Fruit fly (Drosophila melanogaster) whole organism, embryonic: ENCODE results near the gene Cont.

ENCODE experiments used
- Atf-2 ChIP-seq: fragments of 200-800 bp; sonication (Bioruptor generic); optimal IDR thresholded peaks from 2 replicates; lab custom pipeline; 2016; ENCODE audit warnings: missing biosample characterization, missing genetic modification characterization
- B-H1 ChIP-seq: fragments of 200-800 bp; sonication (Bioruptor generic); IDR thresholded peaks from 3 replicates; pipeline ENCODE4 v1.3.6; 2022; ENCODE audit warnings: missing biosample characterization, missing genetic modification characterization
- CG10147 ChIP-seq: fragments of 200-800 bp; sonication (Bioruptor generic); optimal IDR thresholded peaks from 2 replicates; lab custom pipeline; 2019; ENCODE audit warnings: missing biosample characterization, mild to moderate bottlenecking, missing genetic modification characterization, moderate library complexity
- CG10431 ChIP-seq: fragments of 200-800 bp; sonication (Bioruptor generic); optimal IDR thresholded peaks from 3 replicates; lab custom pipeline; 2018; ENCODE audit warnings: missing biosample characterization, mild to moderate bottlenecking, missing genetic modification characterization
- CG11247 ChIP-seq: fragments of 200-800 bp; sonication (Bioruptor generic); IDR thresholded peaks from 2 replicates; pipeline ENCODE4 v1.3.6; 2022; ENCODE audit warnings: missing biosample characterization, missing genetic modification characterization
- CG11696 ChIP-seq: fragments of 200-800 bp; sonication (Bioruptor generic); IDR thresholded peaks from 2 replicates; pipeline ENCODE4 v1.3.6; 2022; ENCODE audit warnings: missing biosample characterization, missing genetic modification characterization
- CG12071 ChIP-seq: fragments of 200-800 bp; sonication (Bioruptor generic); optimal IDR thresholded peaks from 3 replicates; lab custom pipeline; 2018; ENCODE audit warnings: missing biosample characterization, mild to moderate bottlenecking, missing genetic modification characterization
- CG12219 ChIP-seq: fragments of 200-800 bp; sonication (Bioruptor generic); optimal IDR thresholded peaks from 3 replicates; lab custom pipeline; 2018; ENCODE audit warnings: missing biosample characterization, mild to moderate bottlenecking, missing genetic modification characterization
- CG1647 ChIP-seq: fragments of 200-800 bp; sonication (Bioruptor generic); optimal IDR thresholded peaks from 3 replicates; lab custom pipeline; 2016; ENCODE audit warnings: missing biosample characterization, missing genetic modification characterization
- CG17359 ChIP-seq: fragments of 200-800 bp; sonication (Bioruptor generic); optimal IDR thresholded peaks from 3 replicates; lab custom pipeline; 2018; ENCODE audit warnings: missing biosample characterization, mild to moderate bottlenecking, missing genetic modification characterization, moderate library complexity
- CG18476 ChIP-seq: fragments of 200-800 bp; sonication (Bioruptor generic); optimal IDR thresholded peaks from 2 replicates; lab custom pipeline; 2016; ENCODE audit warnings: missing biosample characterization, mild to moderate bottlenecking, missing genetic modification characterization
- CG31388 ChIP-seq: fragments of 200-800 bp; sonication (Bioruptor generic); optimal IDR thresholded peaks from 2 replicates; lab custom pipeline; 2016; ENCODE audit warnings: missing biosample characterization, missing genetic modification characterization
- CG3163 ChIP-seq: fragments of 200-800 bp; sonication (Bioruptor generic); optimal IDR thresholded peaks from 3 replicates; lab custom pipeline; 2016; ENCODE audit warnings: missing biosample characterization, missing genetic modification characterization
- CG3281 ChIP-seq: fragments of 200-800 bp; sonication (Bioruptor generic); optimal IDR thresholded peaks from 3 replicates; lab custom pipeline; 2017; ENCODE audit warnings: missing biosample characterization, mild to moderate bottlenecking, missing genetic modification characterization
- CG34224 ChIP-seq: fragments of 200-800 bp; sonication (Bioruptor generic); IDR thresholded peaks from 3 replicates; pipeline ENCODE4 v1.3.6; 2022; ENCODE audit warnings: missing biosample characterization, missing genetic modification characterization; ENCODE audit not compliant: partially characterized antibody
- CG3995 ChIP-seq: fragments of 200-800 bp; sonication (Bioruptor generic); optimal IDR thresholded peaks from 3 replicates; lab custom pipeline; 2016; ENCODE audit warnings: missing biosample characterization, missing genetic modification characterization
- CG4617 ChIP-seq: fragments of 200-800 bp; sonication (Bioruptor generic); optimal IDR thresholded peaks from 3 replicates; lab custom pipeline; 2016; ENCODE audit warnings: missing biosample characterization, missing genetic modification characterization, borderline replicate concordance
- CG5180 ChIP-seq: fragments of 200-800 bp; sonication (Bioruptor generic); optimal IDR thresholded peaks from 3 replicates; lab custom pipeline; 2017; ENCODE audit warnings: missing biosample characterization, missing genetic modification characterization, mild to moderate bottlenecking, moderate library complexity, missing genetic modification reagents
- CG6683 ChIP-seq: fragments of 200-800 bp; sonication (Bioruptor generic); optimal IDR thresholded peaks from 2 replicates; lab custom pipeline; 2017; ENCODE audit warnings: missing biosample characterization, mild to moderate bottlenecking, missing genetic modification characterization, missing genetic modification reagents
- CG7357 ChIP-seq: fragments of 200-800 bp; sonication (Bioruptor generic); IDR thresholded peaks from 3 replicates; pipeline ENCODE4 v1.3.6; 2022; ENCODE audit warnings: missing biosample characterization, missing genetic modification characterization
- CG9797 ChIP-seq: fragments of 200-800 bp; sonication (Bioruptor generic); optimal IDR thresholded peaks from 3 replicates; lab custom pipeline; 2018; ENCODE audit warnings: missing biosample characterization, mild to moderate bottlenecking, missing genetic modification characterization
- CTCF ChIP-seq: fragments of 200-800 bp; sonication (Bioruptor generic); optimal IDR thresholded peaks from 2 replicates; lab custom pipeline; 2017; ENCODE audit warnings: missing biosample characterization, mild to moderate bottlenecking, missing genetic modification characterization, moderate library complexity
- Dbx ChIP-seq: fragments of 200-800 bp; sonication (Bioruptor generic); IDR thresholded peaks from 3 replicates; pipeline ENCODE4 v1.3.6; 2022; ENCODE audit warnings: missing biosample characterization, missing genetic modification characterization
- Fer1 ChIP-seq: fragments of 200-800 bp; sonication (Bioruptor generic); optimal IDR thresholded peaks from 2 replicates; lab custom pipeline; 2017; ENCODE audit warnings: missing biosample characterization, mild to moderate bottlenecking, missing genetic modification characterization
- Hr78 ChIP-seq, 2 experiments: fragments of 200-800 bp in 1 of 2; fragments of >200 bp in 1 of 2; sonication (Bioruptor generic) in 1 of 2; optimal IDR thresholded peaks; 2 replicates each; lab custom pipeline; 2017 to 2019; ENCODE audit warnings: missing biosample characterization in 2 of 2, missing genetic modification characterization in 2 of 2, mild to moderate bottlenecking in 1 of 2, moderate library complexity in 1 of 2
- MBD-R2 ChIP-seq: fragments of 200-800 bp; sonication (Bioruptor generic); IDR thresholded peaks from 2 replicates; pipeline ENCODE4 v1.3.6; 2022; ENCODE audit warnings: missing biosample characterization, missing genetic modification characterization
- MTF-1 ChIP-seq: fragments of 200-800 bp; sonication (Bioruptor generic); optimal IDR thresholded peaks from 2 replicates; lab custom pipeline; 2018; ENCODE audit warnings: missing biosample characterization, mild to moderate bottlenecking, missing genetic modification characterization, borderline replicate concordance
- Myb ChIP-seq: fragments of 200-800 bp; sonication (Bioruptor generic); optimal IDR thresholded peaks from 2 replicates; lab custom pipeline; 2016; ENCODE audit warnings: missing biosample characterization, missing genetic modification characterization
- NC2α ChIP-seq: fragments of 200-800 bp; sonication (Bioruptor generic); optimal IDR thresholded peaks from 2 replicates; lab custom pipeline; 2016; ENCODE audit warnings: missing biosample characterization, missing genetic modification characterization
- Nf-YA ChIP-seq: fragments of 200-800 bp; sonication (Bioruptor generic); IDR thresholded peaks from 2 replicates; pipeline ENCODE4 v1.3.6; 2022; ENCODE audit warnings: missing biosample characterization, missing genetic modification characterization
- NfI ChIP-seq: fragments of 200-800 bp; sonication (Bioruptor generic); optimal IDR thresholded peaks from 3 replicates; lab custom pipeline; 2018; ENCODE audit warnings: missing biosample characterization, mild to moderate bottlenecking, missing genetic modification characterization, moderate library complexity
- Oli ChIP-seq: fragments of 200-800 bp; sonication (Bioruptor generic); optimal IDR thresholded peaks from 2 replicates; lab custom pipeline; 2018; ENCODE audit warnings: missing biosample characterization, mild to moderate bottlenecking, missing genetic modification characterization, moderate library complexity
- Rfx ChIP-seq: fragments of 200-800 bp; sonication (Bioruptor generic); IDR thresholded peaks from 2 replicates; pipeline ENCODE4 v1.3.6; 2022; ENCODE audit warnings: missing biosample characterization, missing genetic modification characterization
- Ssrp ChIP-seq: fragments of 200-800 bp; sonication (Bioruptor generic); optimal IDR thresholded peaks from 2 replicates; lab custom pipeline; 2018; ENCODE audit warnings: missing biosample characterization, mild to moderate bottlenecking, missing genetic modification characterization, moderate library complexity
- Usf ChIP-seq: fragments of 200-800 bp; sonication (Bioruptor generic); optimal IDR thresholded peaks from 2 replicates; lab custom pipeline; 2017; ENCODE audit warnings: missing genotype, missing biosample characterization, missing genetic modification characterization
- ab ChIP-seq: fragments of 200-800 bp; sonication (Bioruptor generic); optimal IDR thresholded peaks from 2 replicates; lab custom pipeline; 2016; ENCODE audit warnings: missing biosample characterization, missing genetic modification characterization
- aop ChIP-seq: fragments of 200-800 bp; sonication (Bioruptor generic); IDR thresholded peaks from 2 replicates; pipeline ENCODE4 v1.3.6; 2022; ENCODE audit warnings: missing biosample characterization, missing genetic modification characterization
- br ChIP-seq: fragments of >200 bp; optimal IDR thresholded peaks from 2 replicates; lab custom pipeline; 2017
- cwo ChIP-seq: fragments of 200-800 bp; sonication (Bioruptor generic); optimal IDR thresholded peaks from 3 replicates; lab custom pipeline; 2017; ENCODE audit warnings: missing biosample characterization, missing genetic modification characterization, mild to moderate bottlenecking, moderate library complexity, missing genetic modification reagents
- da ChIP-seq: fragments of 200-800 bp; sonication (Bioruptor generic); optimal IDR thresholded peaks from 2 replicates; lab custom pipeline; 2016; ENCODE audit warnings: missing biosample characterization, missing genetic modification characterization
- danr ChIP-seq: fragments of 200-800 bp; sonication (Bioruptor generic); IDR thresholded peaks from 2 replicates; pipeline ENCODE4 v1.3.6; 2022; ENCODE audit warnings: missing biosample characterization, missing genetic modification characterization
- eve ChIP-seq, 2 experiments: fragments of >200 bp; optimal IDR thresholded peaks; 2 replicates each; lab custom pipeline; 2017; ENCODE audit warnings: missing biosample characterization in 2 of 2, missing genetic modification characterization in 2 of 2
- gfzf ChIP-seq: fragments of 200-800 bp; sonication (Bioruptor generic); optimal IDR thresholded peaks from 2 replicates; lab custom pipeline; 2016; ENCODE audit warnings: missing biosample characterization, mild to moderate bottlenecking, missing genetic modification characterization, moderate library complexity
- kay ChIP-seq: fragments of 200-800 bp; sonication (Bioruptor generic); optimal IDR thresholded peaks from 2 replicates; lab custom pipeline; 2016; ENCODE audit warnings: missing biosample characterization, missing genetic modification characterization
- klu ChIP-seq: fragments of 200-800 bp; sonication (Bioruptor generic); IDR thresholded peaks from 2 replicates; pipeline ENCODE4 v1.3.6; 2022; ENCODE audit warnings: missing biosample characterization, missing genetic modification characterization
- pnt ChIP-seq: fragments of 200-800 bp; sonication (Bioruptor generic); optimal IDR thresholded peaks from 3 replicates; lab custom pipeline; 2016; ENCODE audit warnings: missing biosample characterization, missing genetic modification characterization
- sima ChIP-seq: fragments of 200-800 bp; sonication (Bioruptor generic); optimal IDR thresholded peaks from 2 replicates; lab custom pipeline; 2016; ENCODE audit warnings: missing biosample characterization, missing genetic modification characterization
- sisA ChIP-seq: fragments of 200-800 bp; sonication (Bioruptor generic); IDR thresholded peaks from 2 replicates; pipeline ENCODE4 v1.3.6; 2022; ENCODE audit warnings: missing biosample characterization, missing genetic modification characterization
- sr ChIP-seq: fragments of 200-800 bp; sonication (Bioruptor generic); IDR thresholded peaks from 3 replicates; pipeline ENCODE4 v1.3.6; 2022; ENCODE audit warnings: missing biosample characterization, missing genetic modification characterization
- twi ChIP-seq: fragments of 200-800 bp; optimal IDR thresholded peaks from 2 replicates; lab custom pipeline; 2019; ENCODE audit warnings: missing biosample characterization, mild to moderate bottlenecking, missing genetic modification characterization, moderate library complexity
- zen ChIP-seq: fragments of 200-800 bp; sonication (Bioruptor generic); optimal IDR thresholded peaks from 3 replicates; lab custom pipeline; 2018; ENCODE audit warnings: missing biosample characterization, mild to moderate bottlenecking, missing genetic modification characterization, moderate library complexity

Gene Cont

DNA sequence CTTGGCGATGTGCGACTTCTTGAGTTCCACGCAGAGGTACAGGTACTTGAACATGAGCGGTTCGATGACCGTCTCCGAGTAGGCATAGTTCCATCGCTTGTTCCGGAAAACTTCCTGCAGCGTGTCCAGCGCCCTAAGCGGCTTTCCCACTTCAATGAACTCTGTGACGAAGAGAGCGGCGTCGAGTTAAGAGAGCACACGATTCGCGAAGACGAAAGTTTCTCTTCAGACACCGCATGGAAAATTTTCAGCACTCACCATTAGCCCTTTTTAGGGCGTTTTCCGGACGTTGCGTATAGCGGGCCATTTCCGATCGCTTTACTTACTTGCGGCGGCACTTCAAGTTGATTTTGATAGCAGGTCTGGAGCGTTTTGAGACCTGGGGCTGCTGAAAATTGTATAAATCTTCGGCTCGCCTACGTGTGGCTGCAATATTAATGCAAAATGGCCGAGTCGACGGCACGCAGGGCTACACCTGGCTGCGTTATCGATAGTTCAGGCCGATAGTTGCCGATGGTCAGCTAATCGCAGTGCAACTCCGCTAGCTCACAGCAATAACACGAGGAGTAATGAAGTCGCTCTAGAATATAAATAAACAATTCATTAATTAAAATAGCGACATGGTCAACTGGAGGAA, 52.5 kb downstream of the Cont start, which contains the start of the genes eIF3a and CG1074 (continued):
- no peak for TF ChIP-seq sisA
- TF ChIP-seq pnt: no peak
- no peak for TF ChIP-seq br
- TF ChIP-seq CG11247 (GFP tag; lab: Robert Waterston, UW): peak; percentile 75
- no peak for TF ChIP-seq CG31388 (GFP tag; lab: Kevin White, UChicago)
- TF ChIP-seq Nf-YA (GFP tag; lab: Robert Waterston, UW): 0 out of 2 replicates have a peak, but pooled peaks have one; percentile 41
- no peak for TF ChIP-seq CG7357 (GFP tag; lab: Robert Waterston, UW)
- peak; percentile 51 for TF ChIP-seq gfzf (GFP tag; lab: Kevin White, UChicago)
- peak; percentile 55 for TF ChIP-seq MTF-1
- TF ChIP-seq CG3163 (GFP tag; lab: Kevin White, UChicago): peak; percentile 99
- peak; percentile 54 for TF ChIP-seq NC2α
- TF ChIP-seq CG34224 (GFP tag; lab: Robert Waterston, UW): peak; percentile 93
- no peak for TF ChIP-seq eve (GFP tag; optimal IDR thresholded peaks at IDR 0.05; lab: Kevin White, UChicago)
- TF ChIP-seq sr (GFP tag; lab: Robert Waterston, UW): peak; percentile 69; the same call in 2 of the 3 replicates
- peak; percentile 84 for TF ChIP-seq zen (tag; lab: Kevin White, UChicago)
- TF ChIP-seq klu (GFP tag; lab: Robert Waterston, UW): no peak
- peak; percentile 67 for TF ChIP-seq da (GFP tag; lab: Kevin White, UChicago)
- no peak for TF ChIP-seq aop (GFP tag; lab: Robert Waterston, UW)
- peak; percentile 7 for TF ChIP-seq CG18476 (GFP tag; lab: Kevin White, UChicago)
- no peak for TF ChIP-seq kay (GFP tag; lab: Kevin White, UChicago)
- TF ChIP-seq Atf-2 (GFP tag; lab: Kevin White, UChicago): peak; percentile 49
- TF ChIP-seq CG1647 (GFP tag; lab: Kevin White, UChicago): peak; percentile 47
- peak; percentile 43 for TF ChIP-seq CG6683 (GFP tag; lab: Kevin White, UChicago)
- peak; percentile 67 for TF ChIP-seq CG10431 (GFP tag; lab: Kevin White, UChicago)
- peak; percentile 44 for TF ChIP-seq CG10147 (GFP tag; lab: Kevin White, UChicago)
- no peak for TF ChIP-seq Usf (GFP tag; lab: Kevin White, UChicago)
- TF ChIP-seq CG4617 (GFP tag; lab: Kevin White, UChicago): peak; percentile 95
- TF ChIP-seq CG17359 (tag; lab: Kevin White, UChicago): peak; percentile 62
- TF ChIP-seq MBD-R2: peak; percentile 96
- TF ChIP-seq NfI (GFP tag; lab: Kevin White, UChicago): peak; percentile 77
- TF ChIP-seq Hr78 (GFP tag; optimal IDR thresholded peaks at IDR 0.05; lab: Kevin White, UChicago): no peak
- peak; percentile 52 for TF ChIP-seq CTCF (GFP tag; lab: Kevin White, UChicago)
- TF ChIP-seq ab (GFP tag; lab: Kevin White, UChicago): no peak
- TF ChIP-seq CG9797 (GFP tag; lab: Kevin White, UChicago): peak; percentile 73
- TF ChIP-seq CG11696 (GFP tag; lab: Robert Waterston, UW): peak; percentile 67
- TF ChIP-seq Rfx (GFP tag; lab: Robert Waterston, UW): peak; percentile 86
- TF ChIP-seq Myb: peak; percentile 70
- TF ChIP-seq B-H1 (GFP tag; lab: Robert Waterston, UW): peak; percentile 17; the same call in 1 of the 3 replicates
- TF ChIP-seq CG12219 (GFP tag; lab: Kevin White, UChicago): peak; percentile 35
- TF ChIP-seq danr (GFP tag; lab: Robert Waterston, UW): no peak
- peak; percentile 8 for TF ChIP-seq sima (GFP tag; lab: Kevin White, UChicago)
- peak; percentile 78 for TF ChIP-seq CG3281 (GFP tag; lab: Kevin White, UChicago)
- TF ChIP-seq Dbx (GFP tag; lab: Robert Waterston, UW): peak; percentile 81
- TF ChIP-seq CG3995 (GFP tag; lab: Kevin White, UChicago): peak; percentile 76
- no peak for TF ChIP-seq CG5180 (GFP tag; lab: Kevin White, UChicago)
- no peak for TF ChIP-seq CG12071 (GFP tag; lab: Kevin White, UChicago)
- peak; percentile 13 for TF ChIP-seq Ssrp (tag; lab: Kevin White, UChicago)
- peak; percentile 30 for TF ChIP-seq cwo (GFP tag; lab: Kevin White, UChicago)
- TF ChIP-seq twi (tag; lab: Kevin White, UChicago): peak; percentile 62
- no peak for TF ChIP-seq Oli (tag; lab: Kevin White, UChicago)
- TF ChIP-seq Fer1 (GFP tag; lab: Kevin White, UChicago): peak; percentile 82
